Fruit fly (Drosophila melanogaster): ENCODE measurements around the gene RpL36A.

The RpL36A gene

DNA sequence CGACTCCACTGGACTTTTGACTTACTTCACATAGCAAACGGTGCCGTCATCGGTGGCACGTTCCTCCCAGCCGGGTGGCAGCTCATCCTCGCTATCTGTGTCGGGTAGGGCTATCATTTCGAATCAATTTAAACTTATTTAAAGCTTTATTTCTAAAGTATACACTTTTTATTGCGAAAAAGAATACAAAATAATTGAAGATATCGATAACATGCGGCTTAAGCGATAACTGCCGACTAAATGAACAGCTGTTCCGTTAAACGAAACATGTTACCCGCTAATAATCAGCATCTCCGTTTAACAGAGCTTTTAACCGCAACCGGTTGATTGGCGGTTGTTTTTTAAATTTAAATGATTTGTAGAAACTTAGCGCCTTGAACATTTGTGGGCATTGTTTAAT is 38.6 kb downstream of the RpL36A start, which contains the start of gene Wwox (continued):
- TF ChIP-seq ara (GFP tag; IDR thresholded peaks at IDR 0.05) (no peak), Fer1 (GFP tag; optimal IDR thresholded peaks at IDR 0.05) (no peak), cas (GFP tag; IDR thresholded peaks at IDR 0.05) (no peak), CG14667 (GFP tag; IDR thresholded peaks at IDR 0.05) (no peak), CG16813 (GFP tag; IDR thresholded peaks at IDR 0.05; ENCODE audit: partially characterized antibody) (peak; percentile 25; the same call in 1 of the 3 replicates), tap (tag; optimal IDR thresholded peaks at IDR 0.05) (no peak), Pdp1 (GFP tag; optimal IDR thresholded peaks at IDR 0.05) (no peak), cg (GFP tag; optimal IDR thresholded peaks at IDR 0.05) (no peak), PHDP (tag; optimal IDR thresholded peaks at IDR 0.05) (no peak), CG7963 (GFP tag; IDR thresholded peaks at IDR 0.05; ENCODE audit: partially characterized antibody) (no peak), CG31365 (tag; optimal IDR thresholded peaks at IDR 0.05) (no peak), CG31388 (GFP tag; optimal IDR thresholded peaks at IDR 0.05) (no peak), pfk (GFP tag; optimal IDR thresholded peaks at IDR 0.05) (no peak), NK7.1 (GFP tag; optimal IDR thresholded peaks at IDR 0.05) (no peak), CG13624 (GFP tag; optimal IDR thresholded peaks at IDR 0.05) (no peak), unc-4 (GFP tag; IDR thresholded peaks at IDR 0.05; ENCODE audit: partially characterized antibody) (peak; percentile 69), pan (optimal IDR thresholded peaks at IDR 0.05) (no peak), pan (GFP tag; optimal IDR thresholded peaks at IDR 0.05 in 1 of 2, IDR thresholded peaks at IDR 0.05 in 1 of 2) (no peak), ind (GFP tag; optimal IDR thresholded peaks at IDR 0.05) (no peak), sisA (GFP tag; IDR thresholded peaks at IDR 0.05) (no peak), gcm (GFP tag; optimal IDR thresholded peaks at IDR 0.05) (no peak), Blimp-1 (GFP tag; optimal IDR thresholded peaks at IDR 0.05) (no peak), org-1 (GFP tag; optimal IDR thresholded peaks at IDR 0.05) (no peak), jigr1 (GFP tag; IDR thresholded peaks at IDR 0.05) (no peak), CG13287 (GFP tag; IDR thresholded peaks at IDR 0.05; ENCODE audit: partially characterized antibody) (peak; percentile 83), oc (tag; optimal IDR thresholded peaks at IDR 0.05) (no peak), Nf-YC (tag; optimal IDR thresholded peaks at IDR 0.05) (no peak), Atf3 (GFP tag; optimal IDR thresholded peaks at IDR 0.05) (no peak), CG6254 (GFP tag; optimal IDR thresholded peaks at IDR 0.05) (no peak)

- TF ChIP-seq Tbp (GFP tag; optimal IDR thresholded peaks at IDR 0.05) (no peak), danr (GFP tag; IDR thresholded peaks at IDR 0.05) (peak; percentile 82), D19A (tag; optimal IDR thresholded peaks at IDR 0.05) (peak; percentile 81), HmgZ (tag; optimal IDR thresholded peaks at IDR 0.05) (peak; percentile 82), CG7745 (tag; optimal IDR thresholded peaks at IDR 0.05) (no peak), Xrp1 (GFP tag; IDR thresholded peaks at IDR 0.05) (peak; percentile 87), CG32767 (GFP tag; IDR thresholded peaks at IDR 0.05) (peak; percentile 84), ftz-f1 (GFP tag; optimal IDR thresholded peaks at IDR 0.05) (no peak), Abd-B (GFP tag; optimal IDR thresholded peaks at IDR 0.05) (peak; percentile 90), ara (GFP tag; IDR thresholded peaks at IDR 0.05) (peak; percentile 68; the same call in 1 of the 2 replicates), CG17568 (GFP tag; optimal IDR thresholded peaks at IDR 0.05) (peak; percentile 79), phol (tag; optimal IDR thresholded peaks at IDR 0.05) (peak; percentile 90), dm (GFP tag; optimal IDR thresholded peaks at IDR 0.05) (peak; percentile 65), pho (GFP tag; optimal IDR thresholded peaks at IDR 0.05) (peak; percentile 84), CG5953 (GFP tag; IDR thresholded peaks at IDR 0.05) (peak; percentile 68), CG4424 (GFP tag; optimal IDR thresholded peaks at IDR 0.05) (peak; percentile 93), CG13287 (GFP tag; IDR thresholded peaks at IDR 0.05; ENCODE audit: partially characterized antibody) (no peak), CG11723 (GFP tag; optimal IDR thresholded peaks at IDR 0.05) (peak; percentile 85), tio (GFP tag; optimal IDR thresholded peaks at IDR 0.05) (peak; percentile 91), crol (GFP tag; IDR thresholded peaks at IDR 0.05) (no peak), HHEX (GFP tag; optimal IDR thresholded peaks at IDR 0.05) (peak; percentile 89), yki (optimal IDR thresholded peaks at IDR 0.05) (no peak), disco-r (GFP tag; optimal IDR thresholded peaks at IDR 0.05) (peak; percentile 70)
These were observed 40.7 kb downstream of the RpL36A start for dm6 chr2L:8001694-8002627.
